Fruit fly (Drosophila melanogaster) whole organism, embryonic: ENCODE results near the gene CG42759.

ENCODE experiments used
- Abd-B ChIP-seq: fragments of 200-800 bp; sonication (Bioruptor generic); optimal IDR thresholded peaks from 2 replicates; lab custom pipeline; 2018; ENCODE audit warnings: missing biosample characterization, mild to moderate bottlenecking, missing genetic modification characterization, moderate library complexity
- Adf1 ChIP-seq: fragments of 200-800 bp; sonication (Bioruptor generic); IDR thresholded peaks from 2 replicates; pipeline ENCODE4 v1.3.6; 2022; ENCODE audit warnings: missing biosample characterization, missing genetic modification characterization
- CG1024 ChIP-seq: fragments of 200-800 bp; sonication (Bioruptor generic); IDR thresholded peaks from 2 replicates; pipeline ENCODE4 v1.3.6; 2022; ENCODE audit warnings: missing biosample characterization, missing genetic modification characterization
- CG11695 ChIP-seq: fragments of 200-800 bp; sonication (Bioruptor generic); IDR thresholded peaks from 3 replicates; pipeline ENCODE4 v1.3.6; 2022; ENCODE audit warnings: missing biosample characterization, missing genetic modification characterization
- CG12744 ChIP-seq: fragments of 200-800 bp; sonication (Bioruptor generic); optimal IDR thresholded peaks from 2 replicates; lab custom pipeline; 2016; ENCODE audit warnings: missing biosample characterization, missing genetic modification characterization
- CG13123 ChIP-seq: fragments of 200-800 bp; sonication (Bioruptor generic); optimal IDR thresholded peaks from 2 replicates; lab custom pipeline; 2016; ENCODE audit warnings: missing biosample characterization, missing genetic modification characterization
- CG14441 ChIP-seq: fragments of 200-800 bp; sonication (Bioruptor generic); IDR thresholded peaks from 2 replicates; pipeline ENCODE4 v1.3.6; 2022; ENCODE audit warnings: missing biosample characterization, missing genetic modification characterization
- CG15269 ChIP-seq: fragments of 200-800 bp; sonication (Bioruptor generic); optimal IDR thresholded peaks from 2 replicates; lab custom pipeline; 2018; ENCODE audit warnings: missing biosample characterization, mild to moderate bottlenecking, missing genetic modification characterization, moderate library complexity
- CG1602 ChIP-seq: fragments of 200-800 bp; sonication (Bioruptor generic); optimal IDR thresholded peaks from 3 replicates; lab custom pipeline; 2016; ENCODE audit warnings: missing biosample characterization, missing genetic modification characterization
- CG17186 ChIP-seq: fragments of 200-800 bp; sonication (Bioruptor generic); optimal IDR thresholded peaks from 3 replicates; lab custom pipeline; 2017; ENCODE audit warnings: missing biosample characterization, missing genetic modification reagents, missing genetic modification characterization
- CG17912 ChIP-seq: fragments of 200-800 bp; sonication (Bioruptor generic); optimal IDR thresholded peaks from 2 replicates; lab custom pipeline; 2018; ENCODE audit warnings: missing biosample characterization, mild to moderate bottlenecking, missing genetic modification characterization
- CG1792 ChIP-seq: fragments of 200-800 bp; sonication (Bioruptor generic); optimal IDR thresholded peaks from 2 replicates; lab custom pipeline; 2016; ENCODE audit warnings: missing biosample characterization, missing genetic modification characterization
- CG2116 ChIP-seq: fragments of 200-800 bp; sonication (Bioruptor generic); optimal IDR thresholded peaks from 3 replicates; lab custom pipeline; 2018; ENCODE audit warnings: missing biosample characterization, mild to moderate bottlenecking, missing genetic modification characterization
- CG2889 ChIP-seq: fragments of 200-800 bp; sonication (Bioruptor generic); IDR thresholded peaks from 3 replicates; pipeline ENCODE4 v1.3.6; 2022; ENCODE audit warnings: missing biosample characterization, missing genetic modification characterization
- CG4820 ChIP-seq: fragments of 200-800 bp; sonication (Bioruptor generic); optimal IDR thresholded peaks from 3 replicates; lab custom pipeline; 2016; ENCODE audit warnings: missing biosample characterization, missing genetic modification characterization
- CG5180 ChIP-seq: fragments of 200-800 bp; sonication (Bioruptor generic); optimal IDR thresholded peaks from 3 replicates; lab custom pipeline; 2017; ENCODE audit warnings: missing biosample characterization, missing genetic modification characterization, mild to moderate bottlenecking, moderate library complexity, missing genetic modification reagents
- CG6813 ChIP-seq: fragments of 200-800 bp; sonication (Bioruptor generic); optimal IDR thresholded peaks from 2 replicates; lab custom pipeline; 2017; ENCODE audit warnings: missing biosample characterization, missing genetic modification characterization, mild to moderate bottlenecking, moderate library complexity, missing genetic modification reagents
- CG7745 ChIP-seq: fragments of 200-800 bp; sonication (Bioruptor generic); optimal IDR thresholded peaks from 2 replicates; lab custom pipeline; 2018; ENCODE audit warnings: missing biosample characterization, mild to moderate bottlenecking, missing genetic modification characterization, moderate library complexity
- CG7786 ChIP-seq: fragments of 200-800 bp; sonication (Bioruptor generic); optimal IDR thresholded peaks from 2 replicates; lab custom pipeline; 2016; ENCODE audit warnings: missing biosample characterization, missing genetic modification characterization
- CG7839 ChIP-seq: fragments of 200-800 bp; sonication (Bioruptor generic); optimal IDR thresholded peaks from 3 replicates; lab custom pipeline; 2018; ENCODE audit warnings: missing biosample characterization, mild to moderate bottlenecking, missing genetic modification characterization, moderate library complexity
- CG8281 ChIP-seq: fragments of 200-800 bp; sonication (Bioruptor generic); optimal IDR thresholded peaks from 2 replicates; lab custom pipeline; 2018; ENCODE audit warnings: missing biosample characterization, mild to moderate bottlenecking, missing genetic modification characterization, moderate library complexity
- CG8388 ChIP-seq: fragments of 200-800 bp; sonication (Bioruptor generic); optimal IDR thresholded peaks from 2 replicates; lab custom pipeline; 2019; ENCODE audit warnings: missing biosample characterization, mild to moderate bottlenecking, missing genetic modification characterization, moderate library complexity
- CG8478 ChIP-seq: fragments of >200 bp; optimal IDR thresholded peaks from 2 replicates; lab custom pipeline; 2018
- CG9437 ChIP-seq: fragments of 200-800 bp; sonication (Bioruptor generic); optimal IDR thresholded peaks from 2 replicates; lab custom pipeline; 2018; ENCODE audit warnings: missing biosample characterization, mild to moderate bottlenecking, missing genetic modification characterization
- Dbx ChIP-seq: fragments of 200-800 bp; sonication (Bioruptor generic); IDR thresholded peaks from 3 replicates; pipeline ENCODE4 v1.3.6; 2022; ENCODE audit warnings: missing biosample characterization, missing genetic modification characterization
- Dref ChIP-seq: fragments of 200-800 bp; sonication (Bioruptor generic); IDR thresholded peaks from 2 replicates; pipeline ENCODE4 v1.3.6; 2022; ENCODE audit warnings: missing biosample characterization, missing genetic modification characterization
- Ets97D ChIP-seq: fragments of 200-800 bp; sonication (Bioruptor generic); optimal IDR thresholded peaks from 3 replicates; lab custom pipeline; 2016; ENCODE audit warnings: missing biosample characterization, missing genetic modification characterization
- H15 ChIP-seq: fragments of 200-800 bp; sonication (Bioruptor generic); IDR thresholded peaks from 3 replicates; pipeline ENCODE4 v1.3.6; 2022; ENCODE audit warnings: missing biosample characterization, missing genetic modification characterization
- HmgD ChIP-seq: fragments of 200-800 bp; sonication (Bioruptor generic); optimal IDR thresholded peaks from 3 replicates; lab custom pipeline; 2016; ENCODE audit warnings: missing biosample characterization, missing genetic modification characterization
- Hr3 ChIP-seq: fragments of 200-800 bp; sonication (Bioruptor generic); optimal IDR thresholded peaks from 3 replicates; lab custom pipeline; 2016; ENCODE audit warnings: missing biosample characterization, missing genetic modification characterization
- Meics ChIP-seq: fragments of 200-800 bp; sonication (Bioruptor generic); optimal IDR thresholded peaks from 2 replicates; lab custom pipeline; 2017; ENCODE audit warnings: missing biosample characterization, mild to moderate bottlenecking, missing genetic modification characterization
- Oli ChIP-seq: fragments of 200-800 bp; sonication (Bioruptor generic); optimal IDR thresholded peaks from 2 replicates; lab custom pipeline; 2018; ENCODE audit warnings: missing biosample characterization, mild to moderate bottlenecking, missing genetic modification characterization, moderate library complexity
- Poxn ChIP-seq: fragments of 200-800 bp; sonication (Bioruptor generic); IDR thresholded peaks from 2 replicates; pipeline ENCODE4 v1.3.6; 2022; ENCODE audit warnings: missing biosample characterization, missing genetic modification characterization
- ara ChIP-seq: fragments of 200-800 bp; sonication (Bioruptor generic); IDR thresholded peaks from 2 replicates; pipeline ENCODE4 v1.3.6; 2022; ENCODE audit warnings: missing biosample characterization, missing genetic modification characterization
- chif ChIP-seq, 2 experiments: fragments of 200-800 bp; sonication (Bioruptor generic); optimal IDR thresholded peaks; 3 replicates each; lab custom pipeline; 2016; ENCODE audit warnings: missing biosample characterization in 2 of 2, missing genetic modification characterization in 2 of 2
- chinmo ChIP-seq: fragments of 200-800 bp; sonication (Bioruptor generic); IDR thresholded peaks from 4 replicates; pipeline ENCODE4 v1.3.6; 2022; ENCODE audit warnings: missing biosample characterization, missing genetic modification characterization; ENCODE audit not compliant: partially characterized antibody
- crol ChIP-seq: fragments of 200-800 bp; sonication (Bioruptor generic); IDR thresholded peaks from 2 replicates; pipeline ENCODE4 v1.3.6; 2022; ENCODE audit warnings: missing biosample characterization, missing genetic modification characterization
- dmrt11E ChIP-seq: fragments of 200-800 bp; sonication (Bioruptor generic); optimal IDR thresholded peaks from 3 replicates; lab custom pipeline; 2018; ENCODE audit warnings: missing biosample characterization, mild to moderate bottlenecking, missing genetic modification characterization, moderate library complexity
- ems ChIP-seq: fragments of 200-800 bp; sonication (Bioruptor generic); optimal IDR thresholded peaks from 3 replicates; lab custom pipeline; 2016; ENCODE audit warnings: missing biosample characterization, missing genetic modification characterization
- gem ChIP-seq: fragments of 200-800 bp; sonication (Bioruptor generic); optimal IDR thresholded peaks from 2 replicates; lab custom pipeline; 2019; ENCODE audit warnings: missing biosample characterization, mild to moderate bottlenecking, missing genetic modification characterization, moderate library complexity
- grau ChIP-seq: fragments of 200-800 bp; optimal IDR thresholded peaks from 3 replicates; lab custom pipeline; 2019; ENCODE audit warnings: missing biosample characterization, mild to moderate bottlenecking, missing genetic modification characterization, moderate library complexity
- hbn ChIP-seq: fragments of 200-800 bp; sonication (Bioruptor generic); IDR thresholded peaks from 2 replicates; pipeline ENCODE4 v1.3.6; 2022; ENCODE audit warnings: missing biosample characterization, missing genetic modification characterization; ENCODE audit not compliant: partially characterized antibody
- kay ChIP-seq: fragments of 200-800 bp; sonication (Bioruptor generic); optimal IDR thresholded peaks from 2 replicates; lab custom pipeline; 2016; ENCODE audit warnings: missing biosample characterization, missing genetic modification characterization
- knrl ChIP-seq: fragments of 200-800 bp; sonication (Bioruptor generic); IDR thresholded peaks from 3 replicates; pipeline ENCODE4 v1.3.6; 2022; ENCODE audit warnings: missing biosample characterization, missing genetic modification characterization; ENCODE audit not compliant: partially characterized antibody
- pfk ChIP-seq: fragments of 200-800 bp; sonication (Bioruptor generic); optimal IDR thresholded peaks from 2 replicates; lab custom pipeline; 2018; ENCODE audit warnings: missing biosample characterization, mild to moderate bottlenecking, missing genetic modification characterization, moderate library complexity
- psq ChIP-seq: fragments of 200-800 bp; sonication (Bioruptor generic); optimal IDR thresholded peaks from 2 replicates; lab custom pipeline; 2017; ENCODE audit warnings: missing biosample characterization, missing genetic modification characterization
- pum ChIP-seq: fragments of 200-800 bp; sonication (Bioruptor generic); optimal IDR thresholded peaks from 2 replicates; lab custom pipeline; 2016; ENCODE audit warnings: missing biosample characterization, missing genetic modification characterization
- row ChIP-seq: fragments of 200-800 bp; sonication (Bioruptor generic); IDR thresholded peaks from 3 replicates; pipeline ENCODE4 v1.3.6; 2022; ENCODE audit warnings: missing biosample characterization, missing genetic modification characterization
- schlank ChIP-seq: fragments of 200-800 bp; sonication (Bioruptor generic); optimal IDR thresholded peaks from 2 replicates; lab custom pipeline; 2018; ENCODE audit warnings: missing biosample characterization, mild to moderate bottlenecking, missing genetic modification characterization
- seq ChIP-seq: fragments of 200-800 bp; sonication (Bioruptor generic); IDR thresholded peaks from 2 replicates; pipeline ENCODE4 v1.3.6; 2022; ENCODE audit warnings: missing biosample characterization, missing genetic modification characterization
- stwl ChIP-seq: fragments of 200-800 bp; sonication (Bioruptor generic); optimal IDR thresholded peaks from 3 replicates; lab custom pipeline; 2018; ENCODE audit warnings: missing biosample characterization, mild to moderate bottlenecking, missing genetic modification characterization, moderate library complexity

CG42759 gene

DNA sequence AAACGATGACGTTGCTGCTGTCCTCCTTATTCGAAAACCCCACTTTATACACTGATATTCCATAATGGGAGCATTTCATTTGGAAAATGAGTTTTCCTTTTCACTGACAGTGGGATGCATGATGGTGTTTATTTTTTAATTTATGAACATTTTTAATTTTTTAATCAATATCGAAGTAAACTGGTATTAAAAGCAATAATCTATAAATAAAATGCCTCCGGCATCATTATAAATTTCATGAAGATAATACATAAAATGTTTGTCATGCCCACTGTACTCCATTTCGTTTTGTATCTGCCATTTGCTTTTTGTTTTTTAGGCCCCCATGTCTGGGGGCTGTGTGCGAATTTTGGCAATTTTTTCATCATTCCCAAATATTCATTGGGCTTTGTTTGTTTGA is 12.8 kb upstream of the CG42759 start (continued):
- TF ChIP-seq CG17912 (GFP tag; lab: Kevin White, UChicago) = no peak
- TF ChIP-seq CG13123 (GFP tag; lab: Kevin White, UChicago) = no peak
- peak; percentile 29 for TF ChIP-seq CG9437
- no peak for TF ChIP-seq Ets97D (GFP tag; lab: Kevin White, UChicago)
- no peak for TF ChIP-seq kay (GFP tag; lab: Kevin White, UChicago)
- no peak for TF ChIP-seq stwl (tag; lab: Kevin White, UChicago)
- no peak for TF ChIP-seq knrl
- 0 out of 2 replicates have a peak, but pooled peaks have one; percentile 16 for TF ChIP-seq ara (GFP tag; lab: Robert Waterston, UW)
- TF ChIP-seq CG17186 (GFP tag; lab: Kevin White, UChicago) = no peak
- TF ChIP-seq CG2116 = peak; percentile 10
- TF ChIP-seq HmgD = no peak
- TF ChIP-seq pum (GFP tag; lab: Kevin White, UChicago) = no peak
- peak; percentile 59; the same call in 1 of the 3 replicates for TF ChIP-seq H15
- TF ChIP-seq Abd-B = peak; percentile 37
- TF ChIP-seq seq (GFP tag; lab: Robert Waterston, UW) = peak; percentile 34; the same call in 1 of the 2 replicates
- TF ChIP-seq schlank (tag; lab: Kevin White, UChicago) = no peak
- peak; percentile 81 for TF ChIP-seq Dbx (GFP tag; lab: Robert Waterston, UW)
- no peak for TF ChIP-seq chinmo (GFP tag; lab: Robert Waterston, UW)
- TF ChIP-seq Meics (GFP tag; lab: Kevin White, UChicago) = peak; percentile 75
- TF ChIP-seq CG5180 (GFP tag; lab: Kevin White, UChicago) = peak; percentile 11
- peak; percentile 78 for TF ChIP-seq row (GFP tag; lab: Robert Waterston, UW)
- TF ChIP-seq Poxn (GFP tag; lab: Robert Waterston, UW) = no peak
- TF ChIP-seq CG7745 (tag; lab: Kevin White, UChicago) = no peak
- TF ChIP-seq hbn (GFP tag; lab: Robert Waterston, UW) = no peak
- peak in 1 of 2 experiments; percentile 22 for TF ChIP-seq chif (GFP tag; optimal IDR thresholded peaks at IDR 0.05; lab: Kevin White, UChicago)
- no peak for TF ChIP-seq CG1792
- peak; percentile 82 for TF ChIP-seq gem
- TF ChIP-seq CG7839 (tag; lab: Kevin White, UChicago) = peak; percentile 76
- peak; percentile 25 for TF ChIP-seq CG7786 (GFP tag; lab: Kevin White, UChicago)
- TF ChIP-seq Oli (tag; lab: Kevin White, UChicago) = peak; percentile 70
- no peak for TF ChIP-seq crol (GFP tag; lab: Robert Waterston, UW)
- no peak for TF ChIP-seq Dref
- TF ChIP-seq CG8388 (GFP tag; lab: Kevin White, UChicago) = peak; percentile 60
- TF ChIP-seq CG14441 = peak; percentile 71
- TF ChIP-seq CG8478 = no peak
- peak; percentile 76 for TF ChIP-seq CG15269 (tag; lab: Kevin White, UChicago)
- no peak for TF ChIP-seq CG1024 (GFP tag; lab: Robert Waterston, UW)
- peak; percentile 83 for TF ChIP-seq CG11695 (GFP tag; lab: Robert Waterston, UW)
- peak; percentile 14 for TF ChIP-seq ems
- TF ChIP-seq CG6813 (GFP tag; lab: Kevin White, UChicago) = peak; percentile 46
- no peak for TF ChIP-seq pfk
- TF ChIP-seq psq (GFP tag; lab: Kevin White, UChicago) = no peak
- TF ChIP-seq dmrt11E (tag; lab: Kevin White, UChicago) = peak; percentile 36
- peak; percentile 73 for TF ChIP-seq grau
- TF ChIP-seq Hr3 (GFP tag; lab: Kevin White, UChicago) = peak; percentile 20
- TF ChIP-seq CG2889 (GFP tag; lab: Robert Waterston, UW) = peak; percentile 58; the same call in 1 of the 3 replicates
- peak; percentile 26 for TF ChIP-seq CG1602 (GFP tag; lab: Kevin White, UChicago)
- peak; percentile 17 for TF ChIP-seq CG4820
- peak; percentile 38; the same call in 1 of the 2 replicates for TF ChIP-seq Adf1 (GFP tag; lab: Robert Waterston, UW)
- TF ChIP-seq CG8281 (tag; lab: Kevin White, UChicago) = peak; percentile 20
- TF ChIP-seq CG12744 (GFP tag; lab: Kevin White, UChicago) = peak; percentile 36
